Fruit fly (Drosophila melanogaster): Measurements from ENCODE around the gene CheB38a.

Gene CheB38a

dm6 chr2L:20797515-20797847 is 20.9 kb downstream of the CheB38a start, which contains the start of gene CG9328 (continued):
- TF ChIP-seq CG12236 (GFP tag; optimal IDR thresholded peaks at IDR 0.05) (no peak), insv (GFP tag; optimal IDR thresholded peaks at IDR 0.05) (peak in 1 of 2 experiments; percentile 43), E2f1 (GFP tag; IDR thresholded peaks at IDR 0.05) (no peak), dmrt11E (tag; optimal IDR thresholded peaks at IDR 0.05) (peak; percentile 24), CG10979 (tag; optimal IDR thresholded peaks at IDR 0.05) (peak; percentile 38), Poxn (GFP tag; IDR thresholded peaks at IDR 0.05) (no peak), CG8359 (GFP tag; optimal IDR thresholded peaks at IDR 0.05; ENCODE audit: borderline replicate concordance) (no peak), Aef1 (GFP tag; IDR thresholded peaks at IDR 0.05) (no peak), so (GFP tag; IDR thresholded peaks at IDR 0.05) (peak; percentile 53; the same call in 1 of the 3 replicates), Dp (GFP tag; optimal IDR thresholded peaks at IDR 0.05) (no peak), dpn (GFP tag; optimal IDR thresholded peaks at IDR 0.05) (peak; percentile 27 to 47), CG3065 (GFP tag; optimal IDR thresholded peaks at IDR 0.05) (no peak), CG10147 (GFP tag; optimal IDR thresholded peaks at IDR 0.05) (no peak), ken (GFP tag; IDR thresholded peaks at IDR 0.05) (peak; percentile 27; the same call in 1 of the 3 replicates), pita (GFP tag; optimal IDR thresholded peaks at IDR 0.05) (peak; percentile 44), CG14860 (GFP tag; IDR thresholded peaks at IDR 0.05; ENCODE audit: partially characterized antibody) (0 out of 3 replicates have a peak, but pooled peaks have one; percentile 34), row (GFP tag; IDR thresholded peaks at IDR 0.05) (peak; percentile 70; the same call in 1 of the 3 replicates), lov (optimal IDR thresholded peaks at IDR 0.05) (no peak), lov (GFP tag; IDR thresholded peaks at IDR 0.05) (0 out of 3 replicates have a peak, but pooled peaks have one; percentile 18), CG10209 (GFP tag; optimal IDR thresholded peaks at IDR 0.05) (peak; percentile 8), CG2202 (tag; optimal IDR thresholded peaks at IDR 0.05) (no peak), slp2 (GFP tag; optimal IDR thresholded peaks at IDR 0.05) (peak; percentile 62), dm (GFP tag; optimal IDR thresholded peaks at IDR 0.05) (peak; percentile 55), lmd (GFP tag; IDR thresholded peaks at IDR 0.05) (no peak; the same call in 1 of the 2 replicates), Lim3 (GFP tag; IDR thresholded peaks at IDR 0.05) (no peak), CG16863 (GFP tag; optimal IDR thresholded peaks at IDR 0.05) (peak; percentile 11), CG15696 (tag; optimal IDR thresholded peaks at IDR 0.05) (no peak), tna (GFP tag; IDR thresholded peaks at IDR 0.05; ENCODE audit: partially characterized antibody) (peak; percentile 64), wor (GFP tag; IDR thresholded peaks at IDR 0.05) (no peak), CG6765 (GFP tag; optimal IDR thresholded peaks at IDR 0.05) (no peak), CG12071 (GFP tag; optimal IDR thresholded peaks at IDR 0.05) (peak; percentile 60), chinmo (GFP tag; IDR thresholded peaks at IDR 0.05; ENCODE audit: partially characterized antibody) (peak; percentile 90; the same call in 2 of the 4 replicates), CG4854 (GFP tag; optimal IDR thresholded peaks at IDR 0.05) (peak; percentile 35), CG11696 (GFP tag; IDR thresholded peaks at IDR 0.05) (no peak), yki (optimal IDR thresholded peaks at IDR 0.05) (no peak), CG9932 (GFP tag; IDR thresholded peaks at IDR 0.05) (no peak; the same call in 1 of the 2 replicates), TFAM (GFP tag; optimal IDR thresholded peaks at IDR 0.05) (no peak), en (GFP tag; optimal IDR thresholded peaks at IDR 0.05) (no peak), Hmr (GFP tag; optimal IDR thresholded peaks at IDR 0.05) (peak; percentile 66), CG3838 (GFP tag; optimal IDR thresholded peaks at IDR 0.05) (no peak), Blimp-1 (GFP tag; optimal IDR thresholded peaks at IDR 0.05) (peak; percentile 66), pho (GFP tag; optimal IDR thresholded peaks at IDR 0.05) (peak; percentile 41), NC2α (GFP tag; optimal IDR thresholded peaks at IDR 0.05) (no peak), CG3281 (GFP tag; optimal IDR thresholded peaks at IDR 0.05) (no peak), CG10543 (GFP tag; optimal IDR thresholded peaks at IDR 0.05) (peak; percentile 41), Doc2 (GFP tag; IDR thresholded peaks at IDR 0.05) (no peak), Hr39 (optimal IDR thresholded peaks at IDR 0.05) (no peak), ewg (GFP tag; optimal IDR thresholded peaks at IDR 0.05) (no peak), klu (GFP tag; IDR thresholded peaks at IDR 0.05) (no peak; the same call in 1 of the 2 replicates), dmrt99B (tag; optimal IDR thresholded peaks at IDR 0.05) (peak; percentile 45), emc (GFP tag; optimal IDR thresholded peaks at IDR 0.05) (no peak), pzg (GFP tag; optimal IDR thresholded peaks at IDR 0.05) (peak; percentile 46)

Data from whole organism, embryonic.